Fruit fly (Drosophila melanogaster) whole organism, embryonic: ENCODE data around the gene CG10970.

Experiments used
- CG16815 ChIP-seq: fragments of 200-800 bp; sonication (Bioruptor generic); optimal IDR thresholded peaks from 3 replicates; lab custom pipeline; 2017; ENCODE audit warnings: missing biosample characterization, mild to moderate bottlenecking, missing genetic modification characterization
- CG18011 ChIP-seq: fragments of 200-800 bp; sonication (Bioruptor generic); optimal IDR thresholded peaks from 2 replicates; lab custom pipeline; 2017; ENCODE audit warnings: missing biosample characterization, missing genetic modification characterization, mild to moderate bottlenecking, moderate library complexity, missing genotype
- CG4282 ChIP-seq: fragments of 200-800 bp; sonication (Bioruptor generic); optimal IDR thresholded peaks from 2 replicates; lab custom pipeline; 2016; ENCODE audit warnings: missing biosample characterization, missing genetic modification characterization
- CG9215 ChIP-seq: fragments of 200-800 bp; sonication (Bioruptor generic); IDR thresholded peaks from 2 replicates; pipeline ENCODE4 v1.3.6; 2022; ENCODE audit warnings: missing biosample characterization, missing genetic modification characterization
- Myb ChIP-seq: fragments of 200-800 bp; sonication (Bioruptor generic); optimal IDR thresholded peaks from 2 replicates; lab custom pipeline; 2016; ENCODE audit warnings: missing biosample characterization, missing genetic modification characterization
- zen2 ChIP-seq: fragments of 200-800 bp; sonication (Bioruptor generic); IDR thresholded peaks from 3 replicates; pipeline ENCODE4 v1.3.6; 2022; ENCODE audit warnings: missing biosample characterization, missing genetic modification characterization; ENCODE audit not compliant: partially characterized antibody
- zf30C ChIP-seq: fragments of 200-800 bp; sonication (Bioruptor generic); optimal IDR thresholded peaks from 3 replicates; lab custom pipeline; 2018; ENCODE audit warnings: missing biosample characterization, mild to moderate bottlenecking, missing genetic modification characterization

- TF ChIP-seq zen2 (GFP tag; lab: Robert Waterston, UW), result no peak
- TF ChIP-seq CG9215, result no peak
- TF ChIP-seq CG4282 (GFP tag; lab: Kevin White, UChicago), result no peak
- TF ChIP-seq Myb (GFP tag; lab: Kevin White, UChicago), result peak; percentile 6
- peak; percentile 14 for TF ChIP-seq CG16815 (GFP tag; lab: Kevin White, UChicago)
- TF ChIP-seq CG18011 (GFP tag; lab: Kevin White, UChicago), result no peak
- peak; percentile 11 for TF ChIP-seq zf30C
These were observed 48.6 kb upstream of the CG10970 start for dm6 chrX:9119671-9120364.
